Worm (Caenorhabditis elegans) whole organism, late embryonic: ENCODE data around the gene F25B3.2.
A peak's percentile ranks its signal among the peaks of the same experiment; 100 is the strongest.

ENCODE experiments used
- C08G9.2 ChIP-seq: sonication (generic microtip); optimal IDR thresholded peaks from 2 replicates; lab custom pipeline; 2016; ENCODE audit warnings: mild to moderate bottlenecking, missing genetic modification characterization, moderate library complexity, missing compliant biosample characterization
- C38D4.7 ChIP-seq: fragments of 200-800 bp; sonication (Bioruptor generic); optimal IDR thresholded peaks from 2 replicates; lab custom pipeline; 2018; ENCODE audit warnings: mild to moderate bottlenecking, missing genetic modification characterization, moderate library complexity, missing compliant biosample characterization
- K09A11.1 ChIP-seq: sonication (generic microtip); optimal IDR thresholded peaks from 2 replicates; lab custom pipeline; 2017; ENCODE audit warnings: antibody characterized with exemption, mild to moderate bottlenecking, missing genetic modification characterization, missing compliant biosample characterization; ENCODE audit not compliant: insufficient read depth
- T23F11.4 ChIP-seq: fragments of 200-800 bp; sonication (Bioruptor generic); optimal IDR thresholded peaks from 2 replicates; lab custom pipeline; 2018; ENCODE audit warnings: mild to moderate bottlenecking, missing genetic modification characterization, missing compliant biosample characterization
- ama-1 ChIP-seq: fragments of 150-350 bp; optimal IDR thresholded peaks from 2 replicates; lab custom pipeline; 2014
- ceh-18 ChIP-seq: sonication (generic microtip); optimal IDR thresholded peaks from 2 replicates; lab custom pipeline; 2016; ENCODE audit warnings: missing genetic modification characterization, missing compliant biosample characterization
- ceh-19 ChIP-seq: fragments of 200-800 bp; sonication (Bioruptor generic); optimal IDR thresholded peaks from 2 replicates; lab custom pipeline; 2018; ENCODE audit warnings: mild to moderate bottlenecking, missing genetic modification characterization, missing compliant biosample characterization
- ceh-2 ChIP-seq: sonication (generic microtip); optimal IDR thresholded peaks from 2 replicates; lab custom pipeline; 2016; ENCODE audit warnings: missing genotype, missing genetic modification characterization, missing compliant biosample characterization
- ceh-22 ChIP-seq: sonication (generic microtip); optimal IDR thresholded peaks from 2 replicates; lab custom pipeline; 2017; ENCODE audit warnings: missing biosample characterization, missing genetic modification characterization
- ceh-24 ChIP-seq: sonication (generic microtip); optimal IDR thresholded peaks from 2 replicates; lab custom pipeline; 2016; ENCODE audit warnings: mild to moderate bottlenecking, missing genetic modification characterization, missing compliant biosample characterization
- ceh-31 ChIP-seq: sonication (generic microtip); optimal IDR thresholded peaks from 2 replicates; lab custom pipeline; 2016; ENCODE audit warnings: missing genetic modification characterization, missing compliant biosample characterization
- ceh-45 ChIP-seq: fragments of 200-800 bp; sonication (Bioruptor generic); IDR thresholded peaks from 2 replicates; pipeline ENCODE4 v1.3.6; 2022; ENCODE audit warnings: missing genetic modification reagents, missing genetic modification characterization, missing compliant biosample characterization
- ceh-48 ChIP-seq: sonication (generic microtip); optimal IDR thresholded peaks from 2 replicates; lab custom pipeline; 2016; ENCODE audit warnings: missing genetic modification characterization, inconsistent platforms, missing compliant biosample characterization
- ceh-6 ChIP-seq: fragments of 200-800 bp; sonication (Bioruptor generic); optimal IDR thresholded peaks from 2 replicates; lab custom pipeline; 2018; ENCODE audit warnings: mild to moderate bottlenecking, missing genetic modification characterization, missing compliant biosample characterization
- che-1 ChIP-seq: sonication (generic microtip); optimal IDR thresholded peaks from 2 replicates; lab custom pipeline; 2016; ENCODE audit warnings: mild to moderate bottlenecking, missing genetic modification characterization, missing compliant biosample characterization
- dmd-4 ChIP-seq: sonication (generic microtip); optimal IDR thresholded peaks from 2 replicates; lab custom pipeline; 2016; ENCODE audit warnings: borderline replicate concordance, missing genetic modification characterization, missing compliant biosample characterization
- dve-1 ChIP-seq: sonication (generic microtip); optimal IDR thresholded peaks from 2 replicates; lab custom pipeline; 2017; ENCODE audit warnings: antibody characterized with exemption, mild to moderate bottlenecking, missing genetic modification characterization, missing compliant biosample characterization
- elt-2 ChIP-seq: sonication (generic microtip); optimal IDR thresholded peaks from 2 replicates; lab custom pipeline; 2016; ENCODE audit warnings: missing genetic modification reagents, missing genetic modification characterization, missing compliant biosample characterization
- elt-4 ChIP-seq: sonication (generic microtip); optimal IDR thresholded peaks from 2 replicates; lab custom pipeline; 2016; ENCODE audit warnings: missing genetic modification characterization, missing compliant biosample characterization
- ets-4 ChIP-seq: sonication (generic microtip); optimal IDR thresholded peaks from 2 replicates; lab custom pipeline; 2016; ENCODE audit warnings: missing genetic modification characterization, missing compliant biosample characterization
- eyg-1 ChIP-seq: sonication (generic microtip); optimal IDR thresholded peaks from 2 replicates; lab custom pipeline; 2016; ENCODE audit warnings: missing genotype, missing genetic modification characterization, missing compliant biosample characterization
- fax-1 ChIP-seq: sonication (generic microtip); optimal IDR thresholded peaks from 2 replicates; lab custom pipeline; 2016; ENCODE audit warnings: missing genotype, missing genetic modification characterization, missing compliant biosample characterization
- fkh-10 ChIP-seq: fragments of 150-350 bp; optimal IDR thresholded peaks from 2 replicates; lab custom pipeline; 2014; ENCODE audit warnings: missing biosample characterization, missing genetic modification reagents, missing genetic modification characterization
- fkh-6 ChIP-seq: sonication (generic microtip); optimal IDR thresholded peaks from 2 replicates; lab custom pipeline; 2016; ENCODE audit warnings: missing genetic modification characterization, missing compliant biosample characterization
- gmeb-2 ChIP-seq: sonication (generic microtip); optimal IDR thresholded peaks from 2 replicates; lab custom pipeline; 2016; ENCODE audit warnings: missing genetic modification characterization, inconsistent platforms, missing compliant biosample characterization
- hlh-13 ChIP-seq: fragments of 200-800 bp; sonication (Bioruptor generic); optimal IDR thresholded peaks from 2 replicates; lab custom pipeline; 2018; ENCODE audit warnings: mild to moderate bottlenecking, missing genetic modification characterization, missing compliant biosample characterization
- hlh-15 ChIP-seq: sonication (generic microtip); optimal IDR thresholded peaks from 2 replicates; lab custom pipeline; 2016; ENCODE audit warnings: missing genetic modification characterization, missing compliant biosample characterization
- hlh-30 ChIP-seq: sonication (generic microtip); optimal IDR thresholded peaks from 2 replicates; lab custom pipeline; 2017; ENCODE audit warnings: antibody characterized with exemption, missing genetic modification characterization, missing compliant biosample characterization; ENCODE audit not compliant: insufficient read depth
- hlh-6 ChIP-seq: sonication (generic microtip); optimal IDR thresholded peaks from 2 replicates; lab custom pipeline; 2016; ENCODE audit warnings: missing genotype, missing genetic modification characterization, missing compliant biosample characterization
- hlh-8 ChIP-seq: sonication (generic microtip); optimal IDR thresholded peaks from 2 replicates; lab custom pipeline; 2016; ENCODE audit warnings: missing genotype, missing genetic modification characterization, missing compliant biosample characterization
- lim-6 ChIP-seq: sonication (generic microtip); optimal IDR thresholded peaks from 2 replicates; lab custom pipeline; 2016; ENCODE audit warnings: missing genetic modification characterization, missing compliant biosample characterization
- lin-11 ChIP-seq: fragments of 200-800 bp; sonication (Bioruptor generic); optimal IDR thresholded peaks from 2 replicates; lab custom pipeline; 2018; ENCODE audit warnings: mild to moderate bottlenecking, missing genetic modification characterization, missing compliant biosample characterization
- madf-2 ChIP-seq: sonication (generic microtip); optimal IDR thresholded peaks from 2 replicates; lab custom pipeline; 2017; ENCODE audit warnings: missing genetic modification characterization, missing compliant biosample characterization
- mec-3 ChIP-seq: sonication (generic microtip); optimal IDR thresholded peaks from 2 replicates; lab custom pipeline; 2016; ENCODE audit warnings: borderline replicate concordance, missing genetic modification characterization, missing compliant biosample characterization
- nhr-232 ChIP-seq: sonication (generic microtip); optimal IDR thresholded peaks from 2 replicates; lab custom pipeline; 2016; ENCODE audit warnings: missing genetic modification characterization, missing compliant biosample characterization
- npax-4 ChIP-seq: sonication (generic microtip); optimal IDR thresholded peaks from 2 replicates; lab custom pipeline; 2016; ENCODE audit warnings: missing genetic modification characterization, missing compliant biosample characterization
- odd-2 ChIP-seq: sonication (generic microtip); optimal IDR thresholded peaks from 2 replicates; lab custom pipeline; 2017; ENCODE audit warnings: antibody characterized with exemption, mild to moderate bottlenecking, missing genetic modification characterization, missing compliant biosample characterization
- pat-9 ChIP-seq: fragments of 200-800 bp; sonication (Bioruptor generic); optimal IDR thresholded peaks from 2 replicates; lab custom pipeline; 2018; ENCODE audit warnings: mild to moderate bottlenecking, missing genetic modification characterization, moderate library complexity, missing compliant biosample characterization
- pha-2 ChIP-seq: sonication (generic microtip); optimal IDR thresholded peaks from 2 replicates; lab custom pipeline; 2017; ENCODE audit warnings: mild to moderate bottlenecking, missing genetic modification characterization, missing compliant biosample characterization
- pha-4 ChIP-seq: fragments of 150-350 bp; optimal IDR thresholded peaks from 2 replicates; lab custom pipeline; 2018; ENCODE audit warnings: missing biosample characterization, missing genetic modification reagents, missing genetic modification characterization
- pqm-1 ChIP-seq: sonication (generic microtip); optimal IDR thresholded peaks from 2 replicates; lab custom pipeline; 2016; ENCODE audit warnings: missing genetic modification characterization, missing compliant biosample characterization
- pros-1 ChIP-seq: fragments of 150-350 bp; optimal IDR thresholded peaks from 2 replicates; lab custom pipeline; 2014; ENCODE audit warnings: missing biosample characterization, missing genetic modification reagents, missing genetic modification characterization
- ref-2 ChIP-seq: sonication (generic microtip); optimal IDR thresholded peaks from 2 replicates; lab custom pipeline; 2016; ENCODE audit warnings: missing genetic modification characterization, missing compliant biosample characterization
- rnt-1 ChIP-seq: sonication (generic microtip); optimal IDR thresholded peaks from 2 replicates; lab custom pipeline; 2016; ENCODE audit warnings: missing genetic modification characterization, missing compliant biosample characterization
- sdc-2 ChIP-seq: sonication (generic microtip); optimal IDR thresholded peaks from 2 replicates; lab custom pipeline; 2016; ENCODE audit warnings: missing genotype, missing genetic modification characterization, missing compliant biosample characterization
- sox-2 ChIP-seq: fragments of 200-800 bp; sonication (Bioruptor generic); IDR thresholded peaks from 2 replicates; pipeline ENCODE4 v1.3.6; 2022; ENCODE audit warnings: missing genetic modification reagents, missing genetic modification characterization, missing compliant biosample characterization
- sox-4 ChIP-seq: sonication (generic microtip); optimal IDR thresholded peaks from 2 replicates; lab custom pipeline; 2017; ENCODE audit warnings: mild to moderate bottlenecking, missing genetic modification characterization, inconsistent platforms, missing compliant biosample characterization
- syd-9 ChIP-seq: sonication (generic microtip); optimal IDR thresholded peaks from 2 replicates; lab custom pipeline; 2016; ENCODE audit warnings: mild to moderate bottlenecking, missing genetic modification characterization, moderate library complexity, missing compliant biosample characterization
- tbx-7 ChIP-seq: sonication (generic microtip); optimal IDR thresholded peaks from 2 replicates; lab custom pipeline; 2016; ENCODE audit warnings: missing genotype, missing genetic modification characterization, missing compliant biosample characterization
- ttx-3 ChIP-seq: sonication (generic microtip); optimal IDR thresholded peaks from 2 replicates; lab custom pipeline; 2016; ENCODE audit warnings: missing genetic modification reagents, missing genetic modification characterization, missing compliant biosample characterization
- unc-3 ChIP-seq, 2 experiments: fragments of 200-800 bp in 1 of 2; sonication (Bioruptor generic) in 1 of 2; sonication (generic microtip) in 1 of 2; conservative IDR thresholded peaks in 1 of 2; optimal IDR thresholded peaks in 1 of 2; 2 replicates each; pipeline versions ENCODE4 v1.3.6 to Lab custom; 2016 to 2022; ENCODE audit warnings: missing compliant biosample characterization in 2 of 2, missing genetic modification characterization in 2 of 2, missing genetic modification reagents in 1 of 2
- unc-55 ChIP-seq: sonication (generic microtip); optimal IDR thresholded peaks from 2 replicates; lab custom pipeline; 2017; ENCODE audit warnings: missing biosample characterization, missing genetic modification reagents, missing genetic modification characterization
- unc-86 ChIP-seq: sonication (generic microtip); optimal IDR thresholded peaks from 2 replicates; lab custom pipeline; 2016; ENCODE audit warnings: missing genetic modification characterization, missing compliant biosample characterization

F25B3.2 gene

DNA sequence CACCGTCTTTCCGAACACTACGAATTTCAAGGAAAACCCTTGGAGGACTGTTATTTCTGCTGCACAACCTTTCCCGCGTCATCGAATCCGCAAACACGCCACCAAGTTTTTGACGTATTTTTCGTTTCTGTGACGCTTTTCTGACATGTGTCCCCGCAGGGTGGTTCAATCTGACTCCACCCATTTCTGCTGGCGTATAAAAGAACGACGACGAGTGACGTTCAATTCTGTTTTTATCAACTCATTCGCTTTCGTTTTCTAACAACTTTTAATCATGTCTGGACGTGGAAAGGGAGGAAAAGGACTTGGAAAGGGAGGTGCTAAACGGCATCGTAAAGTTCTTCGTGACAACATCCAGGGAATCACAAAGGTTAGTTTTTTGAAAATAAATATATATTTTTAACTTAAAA is 30.2 kb upstream of the F25B3.2 start, which contains the start of gene his-37:
his-37 (plus strand) TSS at position 246 of the 410 bp plus-strand sequence.
- TF ChIP-seq fkh-6 (tag; lab: Kevin White, UChicago) = no peak
- peak; percentile 60 for TF ChIP-seq unc-86 (tag; lab: Kevin White, UChicago)
- TF ChIP-seq ceh-19 (GFP tag; lab: Kevin White, UChicago) = no peak
- TF ChIP-seq fkh-10 = peak; percentile 50
- no peak for TF ChIP-seq npax-4 (tag; lab: Kevin White, UChicago)
- peak; percentile 44 for TF ChIP-seq C08G9.2 (tag; lab: Kevin White, UChicago)
- TF ChIP-seq C38D4.7 (GFP tag; lab: Kevin White, UChicago) = no peak
- no peak for TF ChIP-seq ceh-22 (tag; lab: Kevin White, UChicago)
- no peak for TF ChIP-seq hlh-13 (GFP tag; lab: Kevin White, UChicago)
- no peak for TF ChIP-seq ama-1
- TF ChIP-seq syd-9 = peak; percentile 57
- TF ChIP-seq ttx-3 (tag; lab: Kevin White, UChicago) = peak; percentile 38
- peak; percentile 38 for TF ChIP-seq T23F11.4 (GFP tag; lab: Kevin White, UChicago)
- no peak for TF ChIP-seq eyg-1 (tag; lab: Kevin White, UChicago)
- peak; percentile 96 for TF ChIP-seq ceh-31 (tag; lab: Kevin White, UChicago)
- TF ChIP-seq ceh-48 = peak; percentile 43
- no peak for TF ChIP-seq lin-11
- no peak for TF ChIP-seq ceh-45 (GFP tag; lab: Robert Waterston, UW)
- peak; percentile 12 for TF ChIP-seq pha-2
- no peak for TF ChIP-seq odd-2 (tag; lab: Kevin White, UChicago)
- TF ChIP-seq unc-55 (GFP tag; lab: Kevin White, UChicago) = peak; percentile 92
- no peak for TF ChIP-seq nhr-232
- no peak for TF ChIP-seq pat-9 (tag; lab: Kevin White, UChicago)
- no peak for TF ChIP-seq hlh-6
- TF ChIP-seq lim-6 (tag; lab: Kevin White, UChicago) = no peak
- TF ChIP-seq ceh-18 (tag; lab: Kevin White, UChicago) = peak; percentile 96
- TF ChIP-seq gmeb-2 (tag; lab: Kevin White, UChicago) = peak; percentile 16
- TF ChIP-seq pha-4 (tag; lab: Kevin White, UChicago) = no peak
- peak; percentile 64 for TF ChIP-seq hlh-30
- peak; percentile 93 for TF ChIP-seq rnt-1 (tag; lab: Kevin White, UChicago)
- TF ChIP-seq ets-4 (tag; lab: Kevin White, UChicago) = peak; percentile 86
- TF ChIP-seq sdc-2 = no peak
- no peak for TF ChIP-seq ceh-24 (tag; lab: Kevin White, UChicago)
- peak; percentile 83 for TF ChIP-seq elt-2 (tag; lab: Kevin White, UChicago)
- no peak for TF ChIP-seq K09A11.1 (tag; lab: Kevin White, UChicago)
- TF ChIP-seq hlh-15 = no peak
- TF ChIP-seq unc-3 (GFP tag; conservative IDR thresholded peaks at IDR 0.05; lab: Robert Waterston, UW) = no peak
- TF ChIP-seq unc-3 (tag; optimal IDR thresholded peaks at IDR 0.05; lab: Kevin White, UChicago) = peak; percentile 65
- peak; percentile 85 for TF ChIP-seq ref-2 (tag; lab: Kevin White, UChicago)
- TF ChIP-seq madf-2 (tag; lab: Kevin White, UChicago) = peak; percentile 74
- TF ChIP-seq sox-4 (tag; lab: Kevin White, UChicago) = no peak
- peak; percentile 11 for TF ChIP-seq dmd-4 (tag; lab: Kevin White, UChicago)
- no peak for TF ChIP-seq elt-4 (tag; lab: Kevin White, UChicago)
- no peak for TF ChIP-seq sox-2
- TF ChIP-seq ceh-6 (GFP tag; lab: Kevin White, UChicago) = no peak
- TF ChIP-seq ceh-2 (tag; lab: Kevin White, UChicago) = peak; percentile 52
- TF ChIP-seq hlh-8 (tag; lab: Kevin White, UChicago) = peak; percentile 41
- no peak for TF ChIP-seq che-1 (tag; lab: Kevin White, UChicago)
- peak; percentile 25 for TF ChIP-seq tbx-7 (tag; lab: Kevin White, UChicago)
- TF ChIP-seq pros-1 = peak; percentile 66
- peak; percentile 76 for TF ChIP-seq pqm-1 (tag; lab: Kevin White, UChicago)
- no peak for TF ChIP-seq mec-3 (tag; lab: Kevin White, UChicago)
- no peak for TF ChIP-seq fax-1 (tag; lab: Kevin White, UChicago)
- TF ChIP-seq dve-1 = peak; percentile 95
